Fruit fly (Drosophila melanogaster) whole organism, embryonic: ENCODE data around the gene beat-IIIc.

Experiments used
- Abd-B ChIP-seq: fragments of 200-800 bp; sonication (Bioruptor generic); optimal IDR thresholded peaks from 2 replicates; lab custom pipeline; 2018; ENCODE audit warnings: missing biosample characterization, mild to moderate bottlenecking, missing genetic modification characterization, moderate library complexity
- Asciz ChIP-seq: fragments of 200-800 bp; sonication (Bioruptor generic); optimal IDR thresholded peaks from 2 replicates; lab custom pipeline; 2017; ENCODE audit warnings: missing biosample characterization, mild to moderate bottlenecking, missing genetic modification characterization, missing genetic modification reagents
- Blimp-1 ChIP-seq: fragments of 200-800 bp; sonication (Bioruptor generic); optimal IDR thresholded peaks from 3 replicates; lab custom pipeline; 2018; ENCODE audit warnings: missing biosample characterization, missing genetic modification characterization, mild to moderate bottlenecking, moderate library complexity, missing genetic modification reagents
- CG11504 ChIP-seq: fragments of 200-800 bp; sonication (Bioruptor generic); optimal IDR thresholded peaks from 3 replicates; lab custom pipeline; 2019; ENCODE audit warnings: missing biosample characterization, mild to moderate bottlenecking, missing genetic modification characterization, moderate library complexity
- CG11695 ChIP-seq: fragments of 200-800 bp; sonication (Bioruptor generic); IDR thresholded peaks from 3 replicates; pipeline ENCODE4 v1.3.6; 2022; ENCODE audit warnings: missing biosample characterization, missing genetic modification characterization
- CG12942 ChIP-seq: fragments of 200-800 bp; sonication (Bioruptor generic); optimal IDR thresholded peaks from 3 replicates; lab custom pipeline; 2016; ENCODE audit warnings: missing biosample characterization, missing genetic modification characterization
- CG15269 ChIP-seq: fragments of 200-800 bp; sonication (Bioruptor generic); optimal IDR thresholded peaks from 2 replicates; lab custom pipeline; 2018; ENCODE audit warnings: missing biosample characterization, mild to moderate bottlenecking, missing genetic modification characterization, moderate library complexity
- CG17361 ChIP-seq: fragments of 200-800 bp; sonication (Bioruptor generic); IDR thresholded peaks from 3 replicates; pipeline ENCODE4 v1.3.6; 2022; ENCODE audit warnings: missing biosample characterization, missing genetic modification characterization
- CG17385 ChIP-seq: fragments of 200-800 bp; sonication (Bioruptor generic); optimal IDR thresholded peaks from 3 replicates; lab custom pipeline; 2018; ENCODE audit warnings: missing biosample characterization, mild to moderate bottlenecking, missing genetic modification characterization
- CG18262 ChIP-seq: fragments of 200-800 bp; optimal IDR thresholded peaks from 3 replicates; lab custom pipeline; 2019; ENCODE audit warnings: missing biosample characterization, mild to moderate bottlenecking, missing genetic modification characterization, moderate library complexity
- CG18599 ChIP-seq: fragments of 200-800 bp; sonication (Bioruptor generic); optimal IDR thresholded peaks from 3 replicates; lab custom pipeline; 2017; ENCODE audit warnings: missing biosample characterization, missing genetic modification characterization, mild to moderate bottlenecking, moderate library complexity, missing genetic modification reagents
- CG2120 ChIP-seq: fragments of 200-800 bp; sonication (Bioruptor generic); optimal IDR thresholded peaks from 3 replicates; lab custom pipeline; 2016; ENCODE audit warnings: missing biosample characterization, missing genetic modification characterization
- CG2678 ChIP-seq: fragments of 200-800 bp; sonication (Bioruptor generic); optimal IDR thresholded peaks from 3 replicates; lab custom pipeline; 2019; ENCODE audit warnings: missing biosample characterization, mild to moderate bottlenecking, missing genetic modification characterization, moderate library complexity
- CG2712 ChIP-seq: fragments of 200-800 bp; optimal IDR thresholded peaks from 3 replicates; lab custom pipeline; 2019; ENCODE audit warnings: missing biosample characterization, mild to moderate bottlenecking, missing genetic modification characterization, moderate library complexity
- CG30020 ChIP-seq: fragments of 200-800 bp; optimal IDR thresholded peaks from 2 replicates; lab custom pipeline; 2019; ENCODE audit warnings: missing biosample characterization, mild to moderate bottlenecking, missing genetic modification characterization, moderate library complexity
- CG30403 ChIP-seq: fragments of 200-800 bp; sonication (Bioruptor generic); optimal IDR thresholded peaks from 3 replicates; lab custom pipeline; 2016; ENCODE audit warnings: missing biosample characterization, missing genetic modification characterization
- CG31441 ChIP-seq: fragments of 200-800 bp; sonication (Bioruptor generic); IDR thresholded peaks from 2 replicates; pipeline ENCODE4 v1.3.6; 2022; ENCODE audit warnings: missing biosample characterization, missing genetic modification characterization
- CG32767 ChIP-seq: fragments of 200-800 bp; sonication (Bioruptor generic); IDR thresholded peaks from 2 replicates; pipeline ENCODE4 v1.3.6; 2022; ENCODE audit warnings: missing biosample characterization, missing genetic modification characterization
- CG4328 ChIP-seq: fragments of 200-800 bp; sonication (Bioruptor generic); optimal IDR thresholded peaks from 3 replicates; lab custom pipeline; 2017; ENCODE audit warnings: missing biosample characterization, missing genetic modification reagents, missing genetic modification characterization
- CG6765 ChIP-seq: fragments of 200-800 bp; sonication (Bioruptor generic); optimal IDR thresholded peaks from 3 replicates; lab custom pipeline; 2017; ENCODE audit warnings: missing biosample characterization, mild to moderate bottlenecking, missing genetic modification characterization
- D ChIP-seq, 2 experiments: fragments of 200-800 bp in 1 of 2; fragments of >200 bp in 1 of 2; sonication (Bioruptor generic) in 1 of 2; optimal IDR thresholded peaks; 2 replicates in 1 of 2; 3 replicates in 1 of 2; lab custom pipeline; 2017; ENCODE audit warnings: mild to moderate bottlenecking in 1 of 2, missing biosample characterization in 1 of 2, missing genetic modification characterization in 1 of 2, missing genetic modification reagents in 1 of 2
- Deaf1 ChIP-seq: fragments of 200-800 bp; optimal IDR thresholded peaks from 3 replicates; lab custom pipeline; 2019; ENCODE audit warnings: missing biosample characterization, mild to moderate bottlenecking, missing genetic modification characterization, moderate library complexity
- Ets97D ChIP-seq: fragments of 200-800 bp; sonication (Bioruptor generic); optimal IDR thresholded peaks from 3 replicates; lab custom pipeline; 2016; ENCODE audit warnings: missing biosample characterization, missing genetic modification characterization
- Gsc ChIP-seq: fragments of 200-800 bp; sonication (Bioruptor generic); IDR thresholded peaks from 2 replicates; pipeline ENCODE4 v1.3.6; 2022; ENCODE audit warnings: missing biosample characterization, missing genetic modification characterization
- HmgZ ChIP-seq: fragments of 200-800 bp; sonication (Bioruptor generic); optimal IDR thresholded peaks from 2 replicates; lab custom pipeline; 2018; ENCODE audit warnings: missing biosample characterization, mild to moderate bottlenecking, missing genetic modification characterization
- Hmr ChIP-seq: fragments of 200-800 bp; sonication (Bioruptor generic); optimal IDR thresholded peaks from 3 replicates; lab custom pipeline; 2017; ENCODE audit warnings: mild to moderate bottlenecking, missing biosample characterization, missing genetic modification reagents, missing genetic modification characterization
- NfI ChIP-seq: fragments of 200-800 bp; sonication (Bioruptor generic); optimal IDR thresholded peaks from 3 replicates; lab custom pipeline; 2018; ENCODE audit warnings: missing biosample characterization, mild to moderate bottlenecking, missing genetic modification characterization, moderate library complexity
- Oli ChIP-seq: fragments of 200-800 bp; sonication (Bioruptor generic); optimal IDR thresholded peaks from 2 replicates; lab custom pipeline; 2018; ENCODE audit warnings: missing biosample characterization, mild to moderate bottlenecking, missing genetic modification characterization, moderate library complexity
- Sox100B ChIP-seq: fragments of 200-800 bp; sonication (Bioruptor generic); optimal IDR thresholded peaks from 3 replicates; lab custom pipeline; 2018; ENCODE audit warnings: missing biosample characterization, mild to moderate bottlenecking, missing genetic modification characterization
- Sox102F ChIP-seq: fragments of 200-800 bp; sonication (Bioruptor generic); optimal IDR thresholded peaks from 2 replicates; lab custom pipeline; 2018; ENCODE audit warnings: missing biosample characterization, mild to moderate bottlenecking, missing genetic modification characterization, moderate library complexity
- bcd ChIP-seq: fragments of 200-800 bp; sonication (Bioruptor generic); optimal IDR thresholded peaks from 2 replicates; lab custom pipeline; 2017; ENCODE audit warnings: missing biosample characterization, mild to moderate bottlenecking, missing genetic modification characterization
- cwo ChIP-seq: fragments of 200-800 bp; sonication (Bioruptor generic); optimal IDR thresholded peaks from 3 replicates; lab custom pipeline; 2017; ENCODE audit warnings: missing biosample characterization, missing genetic modification characterization, mild to moderate bottlenecking, moderate library complexity, missing genetic modification reagents
- dmrt99B ChIP-seq: fragments of 200-800 bp; sonication (Bioruptor generic); optimal IDR thresholded peaks from 2 replicates; lab custom pipeline; 2018; ENCODE audit warnings: missing biosample characterization, mild to moderate bottlenecking, missing genetic modification characterization, moderate library complexity
- eve ChIP-seq, 2 experiments: fragments of >200 bp; optimal IDR thresholded peaks; 2 replicates each; lab custom pipeline; 2017; ENCODE audit warnings: missing biosample characterization in 2 of 2, missing genetic modification characterization in 2 of 2
- fd3F ChIP-seq: fragments of 200-800 bp; sonication (Bioruptor generic); optimal IDR thresholded peaks from 2 replicates; lab custom pipeline; 2018; ENCODE audit warnings: missing biosample characterization, mild to moderate bottlenecking, missing genetic modification characterization, moderate library complexity
- fd96Cb ChIP-seq: fragments of 200-800 bp; sonication (Bioruptor generic); optimal IDR thresholded peaks from 2 replicates; lab custom pipeline; 2018; ENCODE audit warnings: missing biosample characterization, mild to moderate bottlenecking, missing genetic modification characterization, moderate library complexity
- gem ChIP-seq: fragments of 200-800 bp; sonication (Bioruptor generic); optimal IDR thresholded peaks from 2 replicates; lab custom pipeline; 2019; ENCODE audit warnings: missing biosample characterization, mild to moderate bottlenecking, missing genetic modification characterization, moderate library complexity
- grau ChIP-seq: fragments of 200-800 bp; optimal IDR thresholded peaks from 3 replicates; lab custom pipeline; 2019; ENCODE audit warnings: missing biosample characterization, mild to moderate bottlenecking, missing genetic modification characterization, moderate library complexity
- gro ChIP-seq: fragments of 200-800 bp; sonication (Bioruptor generic); optimal IDR thresholded peaks from 2 replicates; lab custom pipeline; 2016; ENCODE audit warnings: missing biosample characterization, missing genetic modification characterization
- hb ChIP-seq: fragments of 200-800 bp; sonication (Bioruptor generic); IDR thresholded peaks from 3 replicates; pipeline ENCODE4 v1.3.6; 2022; ENCODE audit warnings: missing biosample characterization, missing genetic modification characterization; ENCODE audit not compliant: partially characterized antibody
- ind ChIP-seq: fragments of 200-800 bp; sonication (Bioruptor generic); optimal IDR thresholded peaks from 3 replicates; lab custom pipeline; 2016; ENCODE audit warnings: missing biosample characterization, missing genetic modification characterization
- luna ChIP-seq: fragments of 200-800 bp; sonication (Bioruptor generic); optimal IDR thresholded peaks from 2 replicates; lab custom pipeline; 2016; ENCODE audit warnings: missing biosample characterization, missing genetic modification characterization
- nmo ChIP-seq: fragments of 200-800 bp; sonication (Bioruptor generic); optimal IDR thresholded peaks from 2 replicates; lab custom pipeline; 2018; ENCODE audit warnings: missing biosample characterization, mild to moderate bottlenecking, missing genetic modification characterization, moderate library complexity
- org-1 ChIP-seq: fragments of 200-800 bp; sonication (Bioruptor generic); optimal IDR thresholded peaks from 2 replicates; lab custom pipeline; 2017; ENCODE audit warnings: missing biosample characterization, missing genetic modification characterization
- phol ChIP-seq: fragments of 200-800 bp; sonication (Bioruptor generic); optimal IDR thresholded peaks from 3 replicates; lab custom pipeline; 2018; ENCODE audit warnings: missing biosample characterization, mild to moderate bottlenecking, missing genetic modification characterization, moderate library complexity
- rib ChIP-seq: fragments of 200-800 bp; sonication (Bioruptor generic); IDR thresholded peaks from 2 replicates; pipeline ENCODE4 v1.3.6; 2022; ENCODE audit warnings: missing biosample characterization, missing genetic modification characterization
- slbo ChIP-seq: fragments of 200-800 bp; sonication (Bioruptor generic); IDR thresholded peaks from 2 replicates; pipeline ENCODE4 v1.3.6; 2022; ENCODE audit warnings: missing biosample characterization, missing genetic modification characterization
- sug ChIP-seq: fragments of 200-800 bp; optimal IDR thresholded peaks from 2 replicates; lab custom pipeline; 2019; ENCODE audit warnings: missing biosample characterization, mild to moderate bottlenecking, missing genetic modification characterization, moderate library complexity
- unpg ChIP-seq: fragments of 200-800 bp; sonication (Bioruptor generic); optimal IDR thresholded peaks from 3 replicates; lab custom pipeline; 2018; ENCODE audit warnings: missing biosample characterization, mild to moderate bottlenecking, missing genetic modification characterization, moderate library complexity

Gene beat-IIIc

dm6 chr2L:17207072-17207471 lies 53.5 kb downstream of the beat-IIIc start (continued):
- TF ChIP-seq phol (peak; percentile 40), luna (GFP tag; lab: Kevin White, UChicago) (no peak), slbo (GFP tag; lab: Robert Waterston, UW) (0 out of 2 replicates have a peak, but pooled peaks have one; percentile 22), Abd-B (GFP tag; lab: Kevin White, UChicago) (peak; percentile 24), eve (GFP tag; optimal IDR thresholded peaks at IDR 0.05; lab: Kevin White, UChicago) (peak in 1 of 2 experiments; percentile 25), sug (tag; lab: Kevin White, UChicago) (peak; percentile 7), CG17361 (GFP tag; lab: Robert Waterston, UW) (no peak; the same call in 2 of the 3 replicates), CG30020 (tag; lab: Kevin White, UChicago) (no peak), hb (GFP tag; lab: Robert Waterston, UW) (no peak), CG11695 (GFP tag; lab: Robert Waterston, UW) (0 out of 3 replicates have a peak, but pooled peaks have one; percentile 8), CG15269 (peak; percentile 45), Sox102F (GFP tag; lab: Kevin White, UChicago) (peak; percentile 45), fd3F (peak; percentile 4), HmgZ (tag; lab: Kevin White, UChicago) (no peak), CG2678 (peak; percentile 64), CG4328 (no peak), Ets97D (GFP tag; lab: Kevin White, UChicago) (no peak), org-1 (GFP tag; lab: Kevin White, UChicago) (peak; percentile 14), Oli (tag; lab: Kevin White, UChicago) (peak; percentile 27), unpg (GFP tag; lab: Kevin White, UChicago) (peak; percentile 10), CG18599 (GFP tag; lab: Kevin White, UChicago) (peak; percentile 70), Hmr (peak; percentile 46), D (optimal IDR thresholded peaks at IDR 0.05; lab: Kevin White, UChicago) (no peak), D (GFP tag; optimal IDR thresholded peaks at IDR 0.05; lab: Kevin White, UChicago) (no peak), CG2712 (tag; lab: Kevin White, UChicago) (peak; percentile 27), gem (peak; percentile 61), Blimp-1 (GFP tag; lab: Kevin White, UChicago) (peak; percentile 18), fd96Cb (tag; lab: Kevin White, UChicago) (peak; percentile 12), CG6765 (GFP tag; lab: Kevin White, UChicago) (peak; percentile 17), gro (GFP tag; lab: Kevin White, UChicago) (no peak), CG18262 (tag; lab: Kevin White, UChicago) (peak; percentile 22), NfI (GFP tag; lab: Kevin White, UChicago) (peak; percentile 7), CG31441 (GFP tag; lab: Robert Waterston, UW) (peak; percentile 53), rib (GFP tag; lab: Robert Waterston, UW) (no peak), cwo (GFP tag; lab: Kevin White, UChicago) (peak; percentile 12), Sox100B (GFP tag; lab: Kevin White, UChicago) (peak; percentile 36), Gsc (GFP tag; lab: Robert Waterston, UW) (no peak), bcd (GFP tag; lab: Kevin White, UChicago) (peak; percentile 0), CG30403 (GFP tag; lab: Kevin White, UChicago) (peak; percentile 17), CG12942 (GFP tag; lab: Kevin White, UChicago) (no peak), Asciz (GFP tag; lab: Kevin White, UChicago) (no peak), CG11504 (peak; percentile 65), CG32767 (GFP tag; lab: Robert Waterston, UW) (no peak), nmo (GFP tag; lab: Kevin White, UChicago) (peak; percentile 42), CG17385 (peak; percentile 2), Deaf1 (tag; lab: Kevin White, UChicago) (peak; percentile 41), grau (tag; lab: Kevin White, UChicago) (peak; percentile 53), CG2120 (GFP tag; lab: Kevin White, UChicago) (peak; percentile 5), ind (peak; percentile 18), dmrt99B (tag; lab: Kevin White, UChicago) (peak; percentile 60)
